Worm (Caenorhabditis elegans): ENCODE data around the gene K10G6.5.

Gene K10G6.5

DNA sequence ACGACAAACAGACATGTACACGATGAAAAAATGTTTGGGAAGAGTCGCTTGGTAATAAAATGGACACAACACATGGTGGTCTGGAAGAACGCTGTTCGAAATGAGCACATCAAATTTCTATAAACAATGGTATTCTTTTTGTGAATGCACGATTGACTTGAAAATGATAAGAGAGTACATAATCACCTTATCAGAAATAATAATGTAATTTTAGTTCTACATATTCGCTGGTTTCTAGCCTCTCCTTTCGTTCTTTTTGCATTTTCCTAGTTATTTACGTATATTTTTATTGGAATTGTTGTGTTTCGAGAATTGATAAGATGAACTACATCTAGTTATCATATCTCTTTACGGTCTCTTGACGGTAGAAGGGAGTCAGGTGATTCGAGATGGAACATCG lies 33.0 kb upstream of the K10G6.5 start (continued):
- no peak for TF ChIP-seq ces-1 (GFP tag; optimal IDR thresholded peaks at IDR 0.05)
- no peak for TF ChIP-seq zip-2 (tag; optimal IDR thresholded peaks at IDR 0.05)
- TF ChIP-seq snpc-1.2 (GFP tag; IDR thresholded peaks at IDR 0.05) = no peak
- TF ChIP-seq tag-97 (GFP tag; IDR thresholded peaks at IDR 0.05) = no peak
- TF ChIP-seq T20F7.1 (GFP tag; optimal IDR thresholded peaks at IDR 0.05) = peak; percentile 15
- peak; percentile 24 for TF ChIP-seq nhr-6 (tag; optimal IDR thresholded peaks at IDR 0.05)
- TF ChIP-seq lin-1 (GFP tag; IDR thresholded peaks at IDR 0.05) = no peak

DNA sequence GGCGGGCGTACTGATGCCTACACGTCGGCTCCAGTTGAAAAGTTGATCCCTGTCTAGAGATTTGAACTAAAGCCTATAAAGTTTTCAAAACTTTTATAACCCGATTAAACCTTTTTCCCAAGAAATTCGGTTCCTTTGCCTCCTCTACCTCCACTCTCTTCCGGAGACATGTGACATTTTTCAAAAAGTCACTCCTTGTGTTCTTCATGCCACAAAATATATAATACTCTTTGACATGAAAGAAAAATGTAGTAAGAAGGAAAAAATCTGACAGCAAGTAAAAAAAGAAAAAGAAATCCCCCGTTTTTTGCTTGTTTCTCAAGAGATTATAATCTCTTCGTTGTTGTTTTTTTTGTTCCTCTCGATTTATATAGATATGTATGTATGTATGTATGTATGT lies 32.2 kb upstream of the K10G6.5 start:
- TF ChIP-seq Y75B8A.6 (GFP tag; IDR thresholded peaks at IDR 0.05) (no peak), unc-62 (GFP tag; optimal IDR thresholded peaks at IDR 0.05 in 1 of 2) (no peak), unc-62 (tag; optimal IDR thresholded peaks at IDR 0.05) (no peak), aha-1 (tag) (peak; percentile 70), arid-1 (GFP tag; conservative IDR thresholded peaks at IDR 0.05) (no peak), zag-1 (tag; optimal IDR thresholded peaks at IDR 0.05) (no peak), tag-97 (GFP tag; IDR thresholded peaks at IDR 0.05) (no peak), daf-12 (tag; optimal IDR thresholded peaks at IDR 0.05) (no peak), aly-2 (tag; optimal IDR thresholded peaks at IDR 0.05) (no peak), ztf-7 (tag; optimal IDR thresholded peaks at IDR 0.05) (no peak), dve-1 (tag; optimal IDR thresholded peaks at IDR 0.05; ENCODE audit: insufficient read depth) (peak; percentile 31), hlh-30 (tag; optimal IDR thresholded peaks at IDR 0.05; ENCODE audit: insufficient read depth) (peak; percentile 8), ceh-44 (GFP tag; IDR thresholded peaks at IDR 0.05) (no peak), nhr-111 (GFP tag; optimal IDR thresholded peaks at IDR 0.05) (no peak), mxl-2 (GFP tag; conservative IDR thresholded peaks at IDR 0.05) (no peak), zip-11 (GFP tag; IDR thresholded peaks at IDR 0.05) (no peak), madf-5 (GFP tag; IDR thresholded peaks at IDR 0.05) (no peak), lsy-2 (tag; optimal IDR thresholded peaks at IDR 0.05) (peak in 1 of 2 experiments; percentile 31), zfp-3 (GFP tag; conservative IDR thresholded peaks at IDR 0.05) (no peak), spr-3 (GFP tag; optimal IDR thresholded peaks at IDR 0.05) (no peak), mep-1 (tag; optimal IDR thresholded peaks at IDR 0.05) (peak; percentile 15), nhr-28 (tag; optimal IDR thresholded peaks at IDR 0.05) (peak; percentile 12)

DNA sequence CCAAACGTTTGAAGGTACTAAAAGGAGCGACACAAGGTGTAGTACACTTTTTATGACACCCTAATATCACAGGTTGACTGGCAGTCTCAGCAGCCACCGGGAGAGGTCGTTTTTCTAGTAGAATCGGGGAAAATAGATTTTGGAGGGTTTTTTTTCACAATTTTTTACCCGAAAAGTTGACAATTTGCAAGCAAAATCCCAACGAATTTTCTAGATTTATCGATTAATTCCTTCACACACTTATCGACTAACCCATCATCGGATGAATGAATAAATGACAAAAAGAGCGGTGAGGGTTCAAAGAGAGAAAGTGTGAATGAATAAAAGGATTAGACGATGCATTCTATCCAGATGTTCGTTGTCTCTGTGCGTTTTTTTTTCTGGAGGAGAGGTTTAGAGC lies 31.1 kb upstream of the K10G6.5 start:
- TF ChIP-seq dve-1 (tag; optimal IDR thresholded peaks at IDR 0.05; ENCODE audit: insufficient read depth) = no peak
- no peak for TF ChIP-seq daf-8 (GFP tag; IDR thresholded peaks at IDR 0.05)
- TF ChIP-seq mep-1 (tag; optimal IDR thresholded peaks at IDR 0.05) = no peak
- no peak for TF ChIP-seq rbr-2 (tag; optimal IDR thresholded peaks at IDR 0.05)
- TF ChIP-seq nhr-25 (tag; optimal IDR thresholded peaks at IDR 0.05; ENCODE audit: borderline replicate concordance, insufficient read depth) = no peak
- no peak for TF ChIP-seq skn-1 (tag; optimal IDR thresholded peaks at IDR 0.05)
- peak; percentile 79 for TF ChIP-seq aha-1 (tag)

DNA sequence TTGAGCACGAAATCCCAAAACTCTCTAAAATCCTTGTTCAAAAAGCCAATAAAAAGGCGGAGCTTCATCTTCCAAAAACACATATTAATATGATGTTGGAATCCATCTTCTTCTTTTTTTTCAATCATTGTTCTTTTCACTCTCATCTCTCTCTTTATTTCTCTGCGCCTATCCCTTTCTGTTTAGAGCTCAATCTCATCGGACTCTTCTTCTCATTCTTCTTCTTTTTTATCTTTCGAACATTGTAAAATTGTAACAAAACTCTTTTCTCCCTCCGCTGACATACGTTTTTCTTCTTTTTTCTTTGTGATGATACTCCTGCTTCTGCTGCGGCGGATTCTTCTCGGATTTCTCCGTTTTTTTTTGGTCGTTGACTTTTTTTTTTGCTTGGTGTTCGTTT lies 30.3 kb upstream of the K10G6.5 start:
- TF ChIP-seq F49E8.2 (tag; optimal IDR thresholded peaks at IDR 0.05; ENCODE audit: borderline replicate concordance) = no peak
- no peak for TF ChIP-seq Y48G9A.11 (GFP tag; IDR thresholded peaks at IDR 0.05)
- TF ChIP-seq unc-62 (GFP tag; optimal IDR thresholded peaks at IDR 0.05 in 1 of 2) = peak in 1 of 2 experiments; percentile 28
- no peak for TF ChIP-seq unc-62 (tag; optimal IDR thresholded peaks at IDR 0.05)
- TF ChIP-seq mep-1 (tag; optimal IDR thresholded peaks at IDR 0.05) = peak; percentile 46
- TF ChIP-seq daf-16 (GFP tag; optimal IDR thresholded peaks at IDR 0.05) = peak in 1 of 2 experiments; percentile 1
- no peak for TF ChIP-seq daf-16 (tag; optimal IDR thresholded peaks at IDR 0.05)
- peak; percentile 10 for TF ChIP-seq aha-1 (tag)
- TF ChIP-seq egl-43 (GFP tag; IDR thresholded peaks at IDR 0.05) = no peak
- no peak for TF ChIP-seq set-16 (GFP tag; IDR thresholded peaks at IDR 0.05)
- peak in 1 of 2 experiments; percentile 63 for TF ChIP-seq lsy-2 (tag; optimal IDR thresholded peaks at IDR 0.05)
- TF ChIP-seq snpc-1.2 (GFP tag; IDR thresholded peaks at IDR 0.05) = no peak
- peak; percentile 16 for TF ChIP-seq fkh-10 (GFP tag; optimal IDR thresholded peaks at IDR 0.05)
- TF ChIP-seq hlh-11 (tag; optimal IDR thresholded peaks at IDR 0.05) = peak; percentile 39
- no peak for TF ChIP-seq jun-1 (tag; optimal IDR thresholded peaks at IDR 0.05)

Data from whole organism, L4 larva.